Fruit fly (Drosophila melanogaster) whole organism, embryonic: ENCODE results near the gene CG12880.
A peak's percentile ranks its signal among the peaks of the same experiment; 100 is the strongest.

ENCODE experiments used
- Bteb2 ChIP-seq: fragments of 200-800 bp; sonication (Bioruptor generic); optimal IDR thresholded peaks from 2 replicates; lab custom pipeline; 2016; ENCODE audit warnings: missing biosample characterization, missing genetic modification characterization
- CG10267 ChIP-seq: fragments of 200-800 bp; sonication (Bioruptor generic); optimal IDR thresholded peaks from 2 replicates; lab custom pipeline; 2018; ENCODE audit warnings: missing biosample characterization, mild to moderate bottlenecking, missing genetic modification characterization, moderate library complexity
- CG10462 ChIP-seq: fragments of 200-800 bp; sonication (Bioruptor generic); optimal IDR thresholded peaks from 2 replicates; lab custom pipeline; 2016; ENCODE audit warnings: missing biosample characterization, missing genetic modification characterization
- CG13775 ChIP-seq: fragments of 200-800 bp; sonication (Bioruptor generic); optimal IDR thresholded peaks from 3 replicates; lab custom pipeline; 2017; ENCODE audit warnings: missing biosample characterization, mild to moderate bottlenecking, missing genetic modification characterization
- CG16779 ChIP-seq: fragments of 200-800 bp; sonication (Bioruptor generic); IDR thresholded peaks from 2 replicates; pipeline ENCODE4 v1.3.6; 2022; ENCODE audit warnings: missing biosample characterization, missing genetic modification characterization
- CG17568 ChIP-seq: fragments of 200-800 bp; sonication (Bioruptor generic); optimal IDR thresholded peaks from 2 replicates; lab custom pipeline; 2018; ENCODE audit warnings: missing biosample characterization, mild to moderate bottlenecking, missing genetic modification characterization, moderate library complexity
- CG1792 ChIP-seq: fragments of 200-800 bp; sonication (Bioruptor generic); optimal IDR thresholded peaks from 2 replicates; lab custom pipeline; 2016; ENCODE audit warnings: missing biosample characterization, missing genetic modification characterization
- CG3065 ChIP-seq: fragments of 200-800 bp; sonication (Bioruptor generic); optimal IDR thresholded peaks from 2 replicates; lab custom pipeline; 2016; ENCODE audit warnings: missing biosample characterization, missing genetic modification characterization
- CG3281 ChIP-seq: fragments of 200-800 bp; sonication (Bioruptor generic); optimal IDR thresholded peaks from 3 replicates; lab custom pipeline; 2017; ENCODE audit warnings: missing biosample characterization, mild to moderate bottlenecking, missing genetic modification characterization
- CG4328 ChIP-seq: fragments of 200-800 bp; sonication (Bioruptor generic); optimal IDR thresholded peaks from 3 replicates; lab custom pipeline; 2017; ENCODE audit warnings: missing biosample characterization, missing genetic modification reagents, missing genetic modification characterization
- CG6254 ChIP-seq: fragments of 200-800 bp; sonication (Bioruptor generic); optimal IDR thresholded peaks from 3 replicates; lab custom pipeline; 2017; ENCODE audit warnings: mild to moderate bottlenecking, missing biosample characterization, missing genetic modification reagents, missing genetic modification characterization
- CG6689 ChIP-seq: fragments of 200-800 bp; sonication (Bioruptor generic); IDR thresholded peaks from 2 replicates; pipeline ENCODE4 v1.3.6; 2022; ENCODE audit warnings: missing biosample characterization, missing genetic modification characterization
- CG7556 ChIP-seq: fragments of 200-800 bp; sonication (Bioruptor generic); optimal IDR thresholded peaks from 2 replicates; lab custom pipeline; 2017; ENCODE audit warnings: missing biosample characterization, mild to moderate bottlenecking, missing genetic modification characterization
- CG7745 ChIP-seq: fragments of 200-800 bp; sonication (Bioruptor generic); optimal IDR thresholded peaks from 2 replicates; lab custom pipeline; 2018; ENCODE audit warnings: missing biosample characterization, mild to moderate bottlenecking, missing genetic modification characterization, moderate library complexity
- CG8388 ChIP-seq: fragments of 200-800 bp; sonication (Bioruptor generic); optimal IDR thresholded peaks from 2 replicates; lab custom pipeline; 2019; ENCODE audit warnings: missing biosample characterization, mild to moderate bottlenecking, missing genetic modification characterization, moderate library complexity
- CG8478 ChIP-seq: fragments of >200 bp; optimal IDR thresholded peaks from 2 replicates; lab custom pipeline; 2018
- CG8924 ChIP-seq: fragments of 200-800 bp; optimal IDR thresholded peaks from 3 replicates; lab custom pipeline; 2019; ENCODE audit warnings: missing biosample characterization, mild to moderate bottlenecking, missing genetic modification characterization, moderate library complexity
- CG8944 ChIP-seq: fragments of 200-800 bp; sonication (Bioruptor generic); optimal IDR thresholded peaks from 3 replicates; lab custom pipeline; 2016; ENCODE audit warnings: missing biosample characterization, missing genetic modification characterization
- CG9727 ChIP-seq: fragments of 200-800 bp; sonication (Bioruptor generic); optimal IDR thresholded peaks from 3 replicates; lab custom pipeline; 2017; ENCODE audit warnings: missing biosample characterization, mild to moderate bottlenecking, missing genetic modification characterization
- CTCF ChIP-seq: fragments of 200-800 bp; sonication (Bioruptor generic); optimal IDR thresholded peaks from 2 replicates; lab custom pipeline; 2017; ENCODE audit warnings: missing biosample characterization, mild to moderate bottlenecking, missing genetic modification characterization, moderate library complexity
- E2f2 ChIP-seq: fragments of 200-800 bp; sonication (Bioruptor generic); IDR thresholded peaks from 2 replicates; pipeline ENCODE4 v1.3.6; 2022; ENCODE audit warnings: missing biosample characterization, missing genetic modification characterization
- Eip74EF ChIP-seq, 2 experiments: fragments of 200-800 bp in 1 of 2; fragments of >200 bp in 1 of 2; sonication (Bioruptor generic) in 1 of 2; optimal IDR thresholded peaks; 2 replicates each; lab custom pipeline; 2017 to 2019; ENCODE audit warnings: missing biosample characterization in 2 of 2, missing genetic modification characterization in 2 of 2, mild to moderate bottlenecking in 1 of 2, moderate library complexity in 1 of 2
- Gug ChIP-seq: fragments of 200-800 bp; sonication (Bioruptor generic); IDR thresholded peaks from 4 replicates; pipeline ENCODE4 v1.3.6; 2022; ENCODE audit warnings: missing biosample characterization, missing genetic modification characterization
- MTF-1 ChIP-seq: fragments of 200-800 bp; sonication (Bioruptor generic); optimal IDR thresholded peaks from 2 replicates; lab custom pipeline; 2018; ENCODE audit warnings: missing biosample characterization, mild to moderate bottlenecking, missing genetic modification characterization, borderline replicate concordance
- NK7.1 ChIP-seq: fragments of 200-800 bp; sonication (Bioruptor generic); optimal IDR thresholded peaks from 3 replicates; lab custom pipeline; 2016; ENCODE audit warnings: missing biosample characterization, missing genetic modification characterization
- Rx ChIP-seq: fragments of 200-800 bp; sonication (Bioruptor generic); IDR thresholded peaks from 2 replicates; pipeline ENCODE4 v1.3.6; 2022; ENCODE audit warnings: missing biosample characterization, missing genetic modification characterization
- Taf1 ChIP-seq: fragments of 200-800 bp; sonication (Bioruptor generic); IDR thresholded peaks from 2 replicates; pipeline ENCODE4 v1.3.6; 2022; ENCODE audit warnings: missing biosample characterization, missing genetic modification characterization
- Tbp ChIP-seq: fragments of >200 bp; optimal IDR thresholded peaks from 2 replicates; lab custom pipeline; 2018; ENCODE audit warnings: missing biosample characterization, missing genetic modification characterization
- Usf ChIP-seq: fragments of 200-800 bp; sonication (Bioruptor generic); optimal IDR thresholded peaks from 2 replicates; lab custom pipeline; 2017; ENCODE audit warnings: missing genotype, missing biosample characterization, missing genetic modification characterization
- Vsx1 ChIP-seq: fragments of 200-800 bp; sonication (Bioruptor generic); optimal IDR thresholded peaks from 2 replicates; lab custom pipeline; 2017; ENCODE audit warnings: missing biosample characterization, mild to moderate bottlenecking, missing genetic modification characterization, missing genetic modification reagents
- Xrp1 ChIP-seq: fragments of 200-800 bp; sonication (Bioruptor generic); IDR thresholded peaks from 2 replicates; pipeline ENCODE4 v1.3.6; 2022; ENCODE audit warnings: missing biosample characterization, missing genetic modification characterization
- ab ChIP-seq: fragments of 200-800 bp; sonication (Bioruptor generic); optimal IDR thresholded peaks from 2 replicates; lab custom pipeline; 2016; ENCODE audit warnings: missing biosample characterization, missing genetic modification characterization
- chn ChIP-seq: fragments of 200-800 bp; sonication (Bioruptor generic); optimal IDR thresholded peaks from 2 replicates; lab custom pipeline; 2016; ENCODE audit warnings: missing biosample characterization, missing genetic modification characterization
- emc ChIP-seq: fragments of 200-800 bp; sonication (Bioruptor generic); optimal IDR thresholded peaks from 2 replicates; lab custom pipeline; 2016; ENCODE audit warnings: missing biosample characterization, missing genetic modification characterization
- fd96Cb ChIP-seq: fragments of 200-800 bp; sonication (Bioruptor generic); optimal IDR thresholded peaks from 2 replicates; lab custom pipeline; 2018; ENCODE audit warnings: missing biosample characterization, mild to moderate bottlenecking, missing genetic modification characterization, moderate library complexity
- fu2 ChIP-seq: fragments of 200-800 bp; sonication (Bioruptor generic); optimal IDR thresholded peaks from 2 replicates; lab custom pipeline; 2016; ENCODE audit warnings: missing biosample characterization, missing genetic modification characterization
- gcm2 ChIP-seq: fragments of 200-800 bp; sonication (Bioruptor generic); optimal IDR thresholded peaks from 2 replicates; lab custom pipeline; 2016; ENCODE audit warnings: missing biosample characterization, missing genetic modification characterization
- gsb ChIP-seq: fragments of 200-800 bp; sonication (Bioruptor generic); IDR thresholded peaks from 2 replicates; pipeline ENCODE4 v1.3.6; 2022; ENCODE audit warnings: missing biosample characterization, missing genetic modification characterization
- knrl ChIP-seq: fragments of 200-800 bp; sonication (Bioruptor generic); IDR thresholded peaks from 3 replicates; pipeline ENCODE4 v1.3.6; 2022; ENCODE audit warnings: missing biosample characterization, missing genetic modification characterization; ENCODE audit not compliant: partially characterized antibody
- lola ChIP-seq, 3 experiments: fragments of >200 bp in 2 of 3; fragments of 200-800 bp in 1 of 3; sonication (Bioruptor generic) in 1 of 3; optimal IDR thresholded peaks; 2 replicates each; lab custom pipeline; 2017 to 2019; ENCODE audit warnings: missing biosample characterization in 3 of 3, missing genetic modification characterization in 3 of 3, mild to moderate bottlenecking in 1 of 3, moderate library complexity in 1 of 3
- luna ChIP-seq: fragments of 200-800 bp; sonication (Bioruptor generic); optimal IDR thresholded peaks from 2 replicates; lab custom pipeline; 2016; ENCODE audit warnings: missing biosample characterization, missing genetic modification characterization
- nerfin-2 ChIP-seq: fragments of 200-800 bp; sonication (Bioruptor generic); IDR thresholded peaks from 2 replicates; pipeline ENCODE4 v1.3.6; 2022; ENCODE audit warnings: missing biosample characterization, missing genetic modification characterization; ENCODE audit not compliant: partially characterized antibody
- nom ChIP-seq: fragments of 200-800 bp; sonication (Bioruptor generic); optimal IDR thresholded peaks from 2 replicates; lab custom pipeline; 2017; ENCODE audit warnings: missing biosample characterization, missing genetic modification characterization, mild to moderate bottlenecking, moderate library complexity, missing genetic modification reagents
- phol ChIP-seq: fragments of 200-800 bp; sonication (Bioruptor generic); optimal IDR thresholded peaks from 3 replicates; lab custom pipeline; 2018; ENCODE audit warnings: missing biosample characterization, mild to moderate bottlenecking, missing genetic modification characterization, moderate library complexity
- pnt ChIP-seq: fragments of 200-800 bp; sonication (Bioruptor generic); optimal IDR thresholded peaks from 3 replicates; lab custom pipeline; 2016; ENCODE audit warnings: missing biosample characterization, missing genetic modification characterization
- seq ChIP-seq: fragments of 200-800 bp; sonication (Bioruptor generic); IDR thresholded peaks from 2 replicates; pipeline ENCODE4 v1.3.6; 2022; ENCODE audit warnings: missing biosample characterization, missing genetic modification characterization
- sob ChIP-seq: fragments of 200-800 bp; sonication (Bioruptor generic); IDR thresholded peaks from 2 replicates; pipeline ENCODE4 v1.3.6; 2022; ENCODE audit warnings: missing biosample characterization, missing genetic modification characterization
- toy ChIP-seq: fragments of 200-800 bp; sonication (Bioruptor generic); IDR thresholded peaks from 2 replicates; pipeline ENCODE4 v1.3.6; 2022; ENCODE audit warnings: missing biosample characterization, missing genetic modification characterization
- vnd ChIP-seq: fragments of 200-800 bp; sonication (Bioruptor generic); IDR thresholded peaks from 3 replicates; pipeline ENCODE4 v1.3.6; 2022; ENCODE audit warnings: missing biosample characterization, missing genetic modification characterization; ENCODE audit not compliant: partially characterized antibody
- z ChIP-seq: fragments of 200-800 bp; sonication (Bioruptor generic); IDR thresholded peaks from 3 replicates; pipeline ENCODE4 v1.3.6; 2022; ENCODE audit warnings: missing biosample characterization, missing genetic modification characterization
- zen ChIP-seq: fragments of 200-800 bp; sonication (Bioruptor generic); optimal IDR thresholded peaks from 3 replicates; lab custom pipeline; 2018; ENCODE audit warnings: missing biosample characterization, mild to moderate bottlenecking, missing genetic modification characterization, moderate library complexity

Gene CG12880

dm6 chr3R:27706581-27707181, 20.9 kb downstream of the CG12880 start, which contains the start of the genes CROT and CG12877 (continued):
- no peak for TF ChIP-seq gsb (GFP tag; lab: Robert Waterston, UW)
- TF ChIP-seq chn: peak; percentile 67
- TF ChIP-seq CTCF (GFP tag; lab: Kevin White, UChicago): no peak
- no peak for TF ChIP-seq ab (GFP tag; lab: Kevin White, UChicago)
- TF ChIP-seq CG10462: peak; percentile 98
- TF ChIP-seq CG16779 (GFP tag; lab: Robert Waterston, UW): no peak
- TF ChIP-seq Rx (GFP tag; lab: Robert Waterston, UW): peak; percentile 32; the same call in 1 of the 2 replicates
- TF ChIP-seq CG13775 (GFP tag; lab: Kevin White, UChicago): peak; percentile 89
- TF ChIP-seq pnt: peak; percentile 5
- no peak for TF ChIP-seq gcm2 (GFP tag; lab: Kevin White, UChicago)
- TF ChIP-seq fu2 (GFP tag; lab: Kevin White, UChicago): peak; percentile 15
- peak; percentile 41; the same call in 1 of the 2 replicates for TF ChIP-seq Taf1 (GFP tag; lab: Robert Waterston, UW)
- peak; percentile 72 for TF ChIP-seq CG7556 (GFP tag; lab: Kevin White, UChicago)
- peak; percentile 60 for TF ChIP-seq CG3065
- TF ChIP-seq emc (GFP tag; lab: Kevin White, UChicago): no peak
- TF ChIP-seq NK7.1 (GFP tag; lab: Kevin White, UChicago): no peak
- TF ChIP-seq zen (tag; lab: Kevin White, UChicago): peak; percentile 72
- no peak for TF ChIP-seq z
- peak; percentile 84 for TF ChIP-seq Gug
- no peak for TF ChIP-seq CG6254
- no peak for TF ChIP-seq toy (GFP tag; lab: Robert Waterston, UW)
- TF ChIP-seq knrl (GFP tag; lab: Robert Waterston, UW): peak; percentile 23; the same call in 1 of the 3 replicates
- TF ChIP-seq CG8924 (tag; lab: Kevin White, UChicago): peak; percentile 87
- TF ChIP-seq CG7745 (tag; lab: Kevin White, UChicago): no peak
- peak; percentile 17 for TF ChIP-seq CG8944
- peak; percentile 74 for TF ChIP-seq Usf (GFP tag; lab: Kevin White, UChicago)
- TF ChIP-seq E2f2 (GFP tag; lab: Robert Waterston, UW): peak; percentile 65
- TF ChIP-seq CG8478 (lab: Kevin White, UChicago): no peak
- no peak for TF ChIP-seq CG17568 (GFP tag; lab: Kevin White, UChicago)
- no peak for TF ChIP-seq CG1792 (GFP tag; lab: Kevin White, UChicago)
- TF ChIP-seq sob (GFP tag; lab: Robert Waterston, UW): peak; percentile 68
- peak in 1 of 3 experiments; percentile 88 for TF ChIP-seq lola (GFP tag; optimal IDR thresholded peaks at IDR 0.05; lab: Kevin White, UChicago)
- no peak for TF ChIP-seq nerfin-2 (GFP tag; lab: Robert Waterston, UW)
- TF ChIP-seq phol (tag; lab: Kevin White, UChicago): peak; percentile 89
- peak; percentile 80 for TF ChIP-seq CG9727 (GFP tag; lab: Kevin White, UChicago)
- peak; percentile 54 for TF ChIP-seq CG4328
- peak; percentile 84 for TF ChIP-seq CG6689 (GFP tag; lab: Robert Waterston, UW)
- TF ChIP-seq fd96Cb (tag; lab: Kevin White, UChicago): peak; percentile 75
- TF ChIP-seq CG8388 (GFP tag; lab: Kevin White, UChicago): peak; percentile 73
- peak; percentile 75 for TF ChIP-seq CG3281 (GFP tag; lab: Kevin White, UChicago)
- TF ChIP-seq luna: no peak
- TF ChIP-seq Xrp1: peak; percentile 76
- TF ChIP-seq nom (GFP tag; lab: Kevin White, UChicago): no peak
- 0 out of 2 replicates have a peak, but pooled peaks have one; percentile 6 for TF ChIP-seq seq (GFP tag; lab: Robert Waterston, UW)
- TF ChIP-seq MTF-1 (GFP tag; lab: Kevin White, UChicago): no peak
- no peak for TF ChIP-seq Eip74EF (GFP tag; optimal IDR thresholded peaks at IDR 0.05; lab: Kevin White, UChicago)
- no peak for TF ChIP-seq Tbp (GFP tag; lab: Kevin White, UChicago)
- TF ChIP-seq vnd (GFP tag; lab: Robert Waterston, UW): no peak
- TF ChIP-seq Vsx1 (GFP tag; lab: Kevin White, UChicago): peak; percentile 64
- TF ChIP-seq Bteb2: peak; percentile 36
- peak; percentile 67 for TF ChIP-seq CG10267 (tag; lab: Kevin White, UChicago)
